Worm (Caenorhabditis elegans) whole organism, L3 larva: Measurements from ENCODE around the gene nlp-71.

ENCODE experiments used
- ZK546.5 ChIP-seq: sonication (generic microtip); optimal IDR thresholded peaks from 2 replicates; lab custom pipeline; 2017; ENCODE audit warnings: missing biosample characterization, missing genetic modification characterization
- aly-2 ChIP-seq: fragments of 150-350 bp; optimal IDR thresholded peaks from 2 replicates; lab custom pipeline; 2014; ENCODE audit warnings: missing biosample characterization, missing genetic modification characterization
- ceh-82 ChIP-seq: fragments of 150-350 bp; optimal IDR thresholded peaks from 2 replicates; lab custom pipeline; 2014; ENCODE audit warnings: missing biosample characterization, missing genetic modification characterization
- elt-2 ChIP-seq: sonication (generic microtip); optimal IDR thresholded peaks from 2 replicates; lab custom pipeline; 2016; ENCODE audit warnings: missing genetic modification reagents, mild to moderate bottlenecking, missing genetic modification characterization, missing compliant biosample characterization
- mdl-1 ChIP-seq: fragments of 150-350 bp; optimal IDR thresholded peaks from 2 replicates; lab custom pipeline; 2014; ENCODE audit warnings: missing biosample characterization, missing genetic modification characterization
- nhr-12 ChIP-seq: fragments of 150-350 bp; optimal IDR thresholded peaks from 2 replicates; lab custom pipeline; 2014; ENCODE audit warnings: missing biosample characterization, missing genetic modification characterization
- nhr-25 ChIP-seq: sonication (generic microtip); optimal IDR thresholded peaks from 2 replicates; lab custom pipeline; 2017; ENCODE audit warnings: missing biosample characterization, missing genetic modification characterization
- nhr-77 ChIP-seq: fragments of 150-350 bp; optimal IDR thresholded peaks from 2 replicates; lab custom pipeline; 2014; ENCODE audit warnings: missing biosample characterization, missing genetic modification characterization
- pha-4 ChIP-seq: fragments of 150-350 bp; optimal IDR thresholded peaks from 2 replicates; lab custom pipeline; 2014; ENCODE audit warnings: missing biosample characterization, missing genetic modification reagents, missing genetic modification characterization
- sea-2 ChIP-seq: fragments of 150-350 bp; sonication (generic microtip); optimal IDR thresholded peaks from 4 replicates; lab custom pipeline; 2014; ENCODE audit warnings: missing biosample characterization, missing genetic modification reagents, missing genetic modification characterization
- skn-1 ChIP-seq: fragments of 150-350 bp; optimal IDR thresholded peaks from 2 replicates; lab custom pipeline; 2014; ENCODE audit warnings: missing biosample characterization, missing genetic modification characterization
- tbx-2 ChIP-seq: sonication (generic microtip); optimal IDR thresholded peaks from 2 replicates; lab custom pipeline; 2016; ENCODE audit warnings: mild to moderate bottlenecking, missing genetic modification characterization, missing compliant biosample characterization
- unc-62 ChIP-seq: fragments of 150-350 bp; sonication (generic microtip); optimal IDR thresholded peaks from 4 replicates; lab custom pipeline; 2014; ENCODE audit warnings: missing biosample characterization, missing genetic modification reagents, missing genetic modification characterization
- ztf-11 ChIP-seq: fragments of 150-350 bp; optimal IDR thresholded peaks from 2 replicates; lab custom pipeline; 2014; ENCODE audit warnings: missing biosample characterization, missing genetic modification characterization

- no peak for TF ChIP-seq ceh-82 (tag; lab: Kevin White, UChicago)
- no peak for TF ChIP-seq tbx-2
- TF ChIP-seq mdl-1, result no peak
- TF ChIP-seq nhr-77 (tag; lab: Kevin White, UChicago), result no peak
- TF ChIP-seq nhr-25, result no peak
- TF ChIP-seq pha-4 (tag; lab: Kevin White, UChicago), result no peak
- TF ChIP-seq aly-2 (tag; lab: Kevin White, UChicago), result no peak
- no peak for TF ChIP-seq unc-62 (GFP tag; lab: Kevin White, UChicago)
- TF ChIP-seq sea-2 (GFP tag; lab: Kevin White, UChicago), result no peak
- no peak for TF ChIP-seq elt-2 (tag; lab: Kevin White, UChicago)
- TF ChIP-seq skn-1 (tag; lab: Kevin White, UChicago), result no peak
- TF ChIP-seq ztf-11 (tag; lab: Kevin White, UChicago), result no peak
- TF ChIP-seq ZK546.5, result no peak
- TF ChIP-seq nhr-12 (tag; lab: Kevin White, UChicago), result no peak
These were observed 8.5 kb downstream of the nlp-71 start, which contains the start of gene srv-13 for ce11 chrIV:6404871-6405270.
